Worm (Caenorhabditis elegans) whole organism, L3 larva: ENCODE measurements around the gene otpl-2.

Source experiments
- ZK546.5 ChIP-seq: sonication (generic microtip); optimal IDR thresholded peaks from 2 replicates; lab custom pipeline; 2017; ENCODE audit warnings: missing biosample characterization, missing genetic modification characterization
- aly-2 ChIP-seq: fragments of 150-350 bp; optimal IDR thresholded peaks from 2 replicates; lab custom pipeline; 2014; ENCODE audit warnings: missing biosample characterization, missing genetic modification characterization
- ama-1 ChIP-seq: fragments of 150-350 bp; optimal IDR thresholded peaks from 2 replicates; lab custom pipeline; 2018
- ceh-16 ChIP-seq: sonication (generic microtip); optimal IDR thresholded peaks from 2 replicates; lab custom pipeline; 2017; ENCODE audit warnings: missing biosample characterization, missing genetic modification characterization
- ceh-28 ChIP-seq: fragments of 150-350 bp; optimal IDR thresholded peaks from 2 replicates; lab custom pipeline; 2014; ENCODE audit warnings: missing biosample characterization, missing genetic modification reagents, missing genetic modification characterization
- ceh-9 ChIP-seq: sonication (generic microtip); optimal IDR thresholded peaks from 2 replicates; lab custom pipeline; 2018; ENCODE audit warnings: missing biosample characterization, missing genetic modification characterization
- egl-5 ChIP-seq: fragments of 150-350 bp; optimal IDR thresholded peaks from 2 replicates; lab custom pipeline; 2017; ENCODE audit warnings: missing biosample characterization, missing genetic modification reagents, missing genetic modification characterization, inconsistent platforms
- elt-1 ChIP-seq: fragments of 150-350 bp; optimal IDR thresholded peaks from 2 replicates; lab custom pipeline; 2014; ENCODE audit warnings: missing biosample characterization, missing genetic modification characterization
- elt-2 ChIP-seq: sonication (generic microtip); optimal IDR thresholded peaks from 2 replicates; lab custom pipeline; 2016; ENCODE audit warnings: missing genetic modification reagents, mild to moderate bottlenecking, missing genetic modification characterization, missing compliant biosample characterization
- elt-3 ChIP-seq, 3 experiments: fragments of 150-350 bp in 1 of 3; sonication (generic microtip) in 2 of 3; optimal IDR thresholded peaks; 2 replicates in 2 of 3; 4 replicates in 1 of 3; lab custom pipeline; 2014 to 2017; ENCODE audit warnings: missing biosample characterization in 3 of 3, missing genetic modification characterization in 3 of 3
- eor-1 ChIP-seq, 2 experiments: fragments of 150-350 bp; optimal IDR thresholded peaks; 2 replicates each; lab custom pipeline; 2014 to 2018; ENCODE audit warnings: missing biosample characterization in 2 of 2, missing genetic modification characterization in 2 of 2
- fkh-10 ChIP-seq: sonication (generic microtip); optimal IDR thresholded peaks from 2 replicates; lab custom pipeline; 2017; ENCODE audit warnings: missing biosample characterization, missing genetic modification reagents, missing genetic modification characterization
- fkh-2 ChIP-seq: fragments of 150-350 bp; optimal IDR thresholded peaks from 2 replicates; lab custom pipeline; 2014; ENCODE audit warnings: missing biosample characterization, missing genetic modification reagents, missing genetic modification characterization
- jun-1 ChIP-seq: fragments of 150-350 bp; optimal IDR thresholded peaks from 2 replicates; lab custom pipeline; 2014; ENCODE audit warnings: missing biosample characterization, missing genetic modification reagents, missing genetic modification characterization
- lin-15B ChIP-seq: fragments of 150-350 bp; optimal IDR thresholded peaks from 2 replicates; lab custom pipeline; 2014; ENCODE audit warnings: missing biosample characterization, missing genetic modification characterization
- lin-39 ChIP-seq: fragments of 150-350 bp; optimal IDR thresholded peaks from 2 replicates; lab custom pipeline; 2018; ENCODE audit warnings: missing biosample characterization, missing genetic modification reagents, missing genetic modification characterization
- lsy-12 ChIP-seq: sonication (generic microtip); optimal IDR thresholded peaks from 2 replicates; lab custom pipeline; 2016; ENCODE audit warnings: mild to moderate bottlenecking, missing genetic modification characterization, missing compliant biosample characterization
- mdl-1 ChIP-seq: fragments of 150-350 bp; optimal IDR thresholded peaks from 2 replicates; lab custom pipeline; 2014; ENCODE audit warnings: missing biosample characterization, missing genetic modification characterization
- mml-1 ChIP-seq: fragments of 150-350 bp; sonication (generic microtip); optimal IDR thresholded peaks from 3 replicates; lab custom pipeline; 2014; ENCODE audit warnings: missing biosample characterization, missing genetic modification characterization
- nfya-1 ChIP-seq: sonication (generic microtip); optimal IDR thresholded peaks from 2 replicates; lab custom pipeline; 2017; ENCODE audit warnings: missing genetic modification characterization, mild to moderate bottlenecking, missing compliant biosample characterization, antibody characterized with exemption, moderate library complexity; ENCODE audit not compliant: insufficient read depth
- nhr-12 ChIP-seq: fragments of 150-350 bp; optimal IDR thresholded peaks from 2 replicates; lab custom pipeline; 2014; ENCODE audit warnings: missing biosample characterization, missing genetic modification characterization
- nhr-237 ChIP-seq: fragments of 150-350 bp; optimal IDR thresholded peaks from 2 replicates; lab custom pipeline; 2014; ENCODE audit warnings: missing biosample characterization, missing genetic modification characterization
- nhr-25 ChIP-seq: sonication (generic microtip); optimal IDR thresholded peaks from 2 replicates; lab custom pipeline; 2017; ENCODE audit warnings: missing biosample characterization, missing genetic modification characterization
- nhr-28 ChIP-seq: fragments of 150-350 bp; optimal IDR thresholded peaks from 2 replicates; lab custom pipeline; 2014; ENCODE audit warnings: missing biosample characterization, missing genetic modification characterization
- nhr-43 ChIP-seq: sonication (generic microtip); optimal IDR thresholded peaks from 2 replicates; lab custom pipeline; 2016; ENCODE audit warnings: mild to moderate bottlenecking, missing genetic modification characterization, missing compliant biosample characterization; ENCODE audit not compliant: poor library complexity, severe bottlenecking
- nhr-76 ChIP-seq: fragments of 150-350 bp; sonication (generic microtip); optimal IDR thresholded peaks from 5 replicates; lab custom pipeline; 2014; ENCODE audit warnings: missing biosample characterization, missing genetic modification characterization
- nhr-77 ChIP-seq: fragments of 150-350 bp; optimal IDR thresholded peaks from 2 replicates; lab custom pipeline; 2014; ENCODE audit warnings: missing biosample characterization, missing genetic modification characterization
- pha-4 ChIP-seq: fragments of 150-350 bp; optimal IDR thresholded peaks from 2 replicates; lab custom pipeline; 2014; ENCODE audit warnings: missing biosample characterization, missing genetic modification reagents, missing genetic modification characterization
- pqm-1 ChIP-seq: fragments of 150-350 bp; optimal IDR thresholded peaks from 2 replicates; lab custom pipeline; 2017; ENCODE audit warnings: missing biosample characterization, missing genetic modification characterization, inconsistent platforms
- skn-1 ChIP-seq: fragments of 150-350 bp; optimal IDR thresholded peaks from 2 replicates; lab custom pipeline; 2014; ENCODE audit warnings: missing biosample characterization, missing genetic modification characterization
- snpc-4 ChIP-seq: fragments of 150-350 bp; optimal IDR thresholded peaks from 2 replicates; lab custom pipeline; 2014; ENCODE audit warnings: missing biosample characterization, missing genetic modification characterization
- unc-39 ChIP-seq: sonication (generic microtip); optimal IDR thresholded peaks from 4 replicates; lab custom pipeline; 2017; ENCODE audit warnings: missing biosample characterization, missing genetic modification characterization
- ztf-11 ChIP-seq: fragments of 150-350 bp; optimal IDR thresholded peaks from 2 replicates; lab custom pipeline; 2014; ENCODE audit warnings: missing biosample characterization, missing genetic modification characterization
- ztf-4 ChIP-seq: fragments of 150-350 bp; optimal IDR thresholded peaks from 2 replicates; lab custom pipeline; 2014; ENCODE audit warnings: missing biosample characterization, missing genetic modification characterization

The otpl-2 gene

DNA sequence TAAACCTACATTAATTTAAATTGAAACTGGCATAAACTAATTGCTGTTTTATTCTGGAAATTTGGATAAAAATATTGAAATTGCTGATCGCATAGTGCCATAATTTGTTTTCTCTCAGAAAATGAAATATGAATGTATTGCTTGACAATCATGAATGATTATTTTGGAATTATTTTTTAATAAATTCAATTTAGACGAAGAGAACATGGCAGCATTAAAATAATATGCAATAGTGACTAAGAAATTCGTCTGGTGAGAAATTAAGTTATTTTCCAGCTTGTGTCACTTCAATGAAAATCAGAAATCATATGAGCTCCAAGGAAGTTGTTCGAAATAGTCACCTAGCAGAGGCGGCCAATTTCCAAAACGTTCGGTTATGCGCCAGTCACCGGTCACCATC, 41.1 kb downstream of the otpl-2 start, which contains the start of gene srw-133:
Gene srw-133 (minus strand): TSS at position 101 of the 400 bp plus-strand sequence.
- TF ChIP-seq nfya-1 (tag; lab: Kevin White, UChicago), result no peak

DNA sequence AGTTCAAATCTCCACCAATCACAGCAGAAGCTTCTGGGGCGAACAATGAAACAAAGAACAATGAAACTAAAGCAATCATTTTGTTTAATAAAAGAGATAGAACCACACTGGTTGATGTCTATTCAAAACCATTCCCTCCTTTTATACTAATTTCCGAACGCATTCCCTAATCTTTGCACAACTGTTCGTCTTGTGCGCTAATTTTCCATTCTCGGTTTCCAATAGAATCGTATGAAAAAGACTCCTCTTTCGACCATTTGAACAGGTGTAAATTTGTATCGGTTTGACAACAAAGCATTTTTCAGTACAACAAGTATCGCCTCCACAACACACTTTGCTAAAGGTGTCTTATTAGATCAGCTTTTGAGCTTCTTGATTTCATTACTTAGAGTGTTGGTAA, 42.5 kb downstream of the otpl-2 start, which contains the start of gene T05B4.8:
Gene T05B4.8 (minus strand): TSS at position 101 of the 400 bp plus-strand sequence.
- TF ChIP-seq fkh-10, result no peak
- TF ChIP-seq nhr-76 (tag; lab: Kevin White, UChicago), result no peak
- TF ChIP-seq ama-1 (lab: Kevin White, UChicago), result no peak
- TF ChIP-seq nhr-28, result no peak
- no peak for TF ChIP-seq ceh-16 (tag; lab: Kevin White, UChicago)
- no peak for TF ChIP-seq elt-2 (tag; lab: Kevin White, UChicago)
- no peak for TF ChIP-seq egl-5

DNA sequence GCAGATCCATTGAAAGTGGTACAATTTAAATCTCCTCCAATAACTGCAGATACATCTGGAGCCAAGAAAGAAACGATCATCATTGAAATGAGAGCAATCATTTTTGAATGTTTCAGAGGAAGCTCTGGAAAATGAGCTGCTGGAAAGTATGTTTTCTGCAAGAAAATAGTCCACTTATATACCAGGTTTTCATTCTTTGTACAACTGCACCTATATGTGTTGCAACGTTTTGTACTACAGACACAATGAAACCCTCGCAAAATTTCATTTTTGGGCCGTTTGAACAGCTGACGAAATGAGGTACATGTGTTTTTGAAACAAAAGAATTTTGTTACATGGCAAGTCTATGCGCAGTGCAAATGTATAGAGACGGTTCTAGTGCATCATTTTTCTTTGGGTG, 44.8 kb downstream of the otpl-2 start, which contains the start of gene T05B4.9:
Gene T05B4.9 (minus strand): TSS at position 101 of the 400 bp plus-strand sequence.
- TF ChIP-seq elt-1 (no peak), mml-1 (tag; lab: Kevin White, UChicago) (no peak), ZK546.5 (tag; lab: Kevin White, UChicago) (no peak), pqm-1 (tag; lab: Kevin White, UChicago) (no peak), lin-15B (tag; lab: Kevin White, UChicago) (no peak), nfya-1 (tag; lab: Kevin White, UChicago) (no peak), aly-2 (tag; lab: Kevin White, UChicago) (no peak), jun-1 (tag; lab: Kevin White, UChicago) (no peak), lsy-12 (tag; lab: Kevin White, UChicago) (no peak), fkh-2 (no peak), elt-3 (tag; optimal IDR thresholded peaks at IDR 0.05; lab: Kevin White, UChicago) (no peak), pha-4 (tag; lab: Kevin White, UChicago) (no peak), ceh-9 (no peak), ceh-28 (no peak), nhr-25 (tag; lab: Kevin White, UChicago) (no peak), eor-1 (tag; optimal IDR thresholded peaks at IDR 0.05; lab: Kevin White, UChicago) (no peak)

DNA sequence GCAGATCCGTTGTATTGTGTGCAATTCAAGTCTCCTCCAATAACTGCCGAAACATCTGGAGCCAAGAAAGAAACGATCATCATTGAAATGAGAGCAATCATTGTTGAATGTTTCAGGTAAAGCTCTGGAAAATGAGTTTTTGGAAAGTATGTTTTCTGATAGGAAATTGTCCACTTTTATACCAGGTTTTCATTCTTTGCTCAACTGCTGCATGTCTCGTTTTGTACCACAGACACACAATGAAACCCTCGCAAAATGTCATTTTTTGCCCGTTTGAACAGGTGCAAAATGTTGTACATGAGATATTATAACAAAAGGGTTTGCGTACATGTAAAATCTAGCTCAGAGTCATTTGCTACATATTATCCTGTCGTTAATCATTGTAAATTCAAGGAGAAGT, 47.1 kb downstream of the otpl-2 start, which contains the start of gene T05B4.10:
Gene T05B4.10 (minus strand): TSS at position 101 of the 400 bp plus-strand sequence.
- TF ChIP-seq mdl-1 (tag; lab: Kevin White, UChicago) (no peak), nhr-237 (no peak), elt-3 (tag; optimal IDR thresholded peaks at IDR 0.05; lab: Kevin White, UChicago) (no peak), elt-2 (tag; lab: Kevin White, UChicago) (no peak), ama-1 (lab: Kevin White, UChicago) (no peak), pqm-1 (tag; lab: Kevin White, UChicago) (no peak), nhr-12 (no peak), ceh-16 (tag; lab: Kevin White, UChicago) (no peak), nhr-43 (no peak), snpc-4 (tag; lab: Kevin White, UChicago) (no peak), lin-15B (tag; lab: Kevin White, UChicago) (no peak)
- TF ChIP-seq, all 47 proteins: peak for 0

DNA sequence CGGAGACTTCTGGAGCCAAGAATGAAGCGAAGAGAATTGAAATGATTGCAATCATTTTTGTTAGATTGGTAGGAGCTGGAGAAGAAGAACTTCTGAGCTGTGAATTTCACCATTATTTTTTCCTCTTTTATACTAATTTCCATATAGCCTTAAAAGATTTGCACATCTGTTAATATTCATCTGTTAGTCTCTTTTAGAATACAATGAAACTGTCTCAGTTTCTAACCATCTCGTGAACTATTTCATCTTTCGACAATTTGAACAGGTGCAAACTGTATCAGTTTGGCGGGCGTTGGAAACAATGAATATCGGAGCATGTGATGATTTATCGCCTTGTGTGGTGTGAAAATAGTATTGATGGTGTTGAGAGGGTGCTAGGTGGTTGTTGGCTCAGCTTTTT, 48.9 kb downstream of the otpl-2 start, which contains the start of gene phat-5:
Gene phat-5 (minus strand): TSS at position 101 of the 400 bp plus-strand sequence.
- TF ChIP-seq egl-5, result no peak
- no peak for TF ChIP-seq ztf-11
- no peak for TF ChIP-seq unc-39 (tag; lab: Kevin White, UChicago)
- TF ChIP-seq nhr-77 (tag; lab: Kevin White, UChicago), result no peak
- no peak for TF ChIP-seq lin-39 (tag; lab: Kevin White, UChicago)
- no peak for TF ChIP-seq ZK546.5 (tag; lab: Kevin White, UChicago)
- TF ChIP-seq snpc-4 (tag; lab: Kevin White, UChicago), result no peak
- TF ChIP-seq mdl-1 (tag; lab: Kevin White, UChicago), result no peak
- TF ChIP-seq skn-1, result no peak
- no peak for TF ChIP-seq ztf-4 (tag; lab: Kevin White, UChicago)
